Worm (Caenorhabditis elegans) whole organism, early embryonic: ENCODE measurements around the gene sri-7.

Experiments used
- B0310.2 ChIP-seq: sonication (generic microtip); optimal IDR thresholded peaks from 2 replicates; lab custom pipeline; 2016; ENCODE audit warnings: mild to moderate bottlenecking, missing genetic modification characterization, missing compliant biosample characterization
- F13C5.2 ChIP-seq: sonication (generic microtip); optimal IDR thresholded peaks from 2 replicates; lab custom pipeline; 2017; ENCODE audit warnings: mild to moderate bottlenecking, missing genetic modification characterization, inconsistent platforms, missing compliant biosample characterization
- aly-1 ChIP-seq: sonication (generic microtip); optimal IDR thresholded peaks from 2 replicates; lab custom pipeline; 2016; ENCODE audit warnings: missing genetic modification characterization, missing compliant biosample characterization
- ama-1 ChIP-seq: fragments of 150-350 bp; optimal IDR thresholded peaks from 2 replicates; lab custom pipeline; 2014
- ceh-13 ChIP-seq: fragments of 200-800 bp; sonication (Bioruptor generic); optimal IDR thresholded peaks from 2 replicates; lab custom pipeline; 2018; ENCODE audit warnings: mild to moderate bottlenecking, missing genetic modification characterization, missing compliant biosample characterization
- ceh-36 ChIP-seq: sonication (generic microtip); optimal IDR thresholded peaks from 2 replicates; lab custom pipeline; 2016; ENCODE audit warnings: missing genetic modification characterization, inconsistent platforms, missing compliant biosample characterization
- ets-7 ChIP-seq: sonication (generic microtip); optimal IDR thresholded peaks from 2 replicates; lab custom pipeline; 2016; ENCODE audit warnings: missing genotype, missing genetic modification characterization, missing compliant biosample characterization
- flt-1 ChIP-seq: fragments of 200-800 bp; sonication (Bioruptor generic); IDR thresholded peaks from 2 replicates; pipeline ENCODE4 v1.3.6; 2022; ENCODE audit warnings: missing genetic modification characterization, missing compliant biosample characterization
- hmbx-1 ChIP-seq: sonication (generic microtip); optimal IDR thresholded peaks from 2 replicates; lab custom pipeline; 2016; ENCODE audit warnings: mild to moderate bottlenecking, missing genetic modification characterization, missing compliant biosample characterization
- hmg-4 ChIP-seq: fragments of 200-800 bp; sonication (Bioruptor generic); optimal IDR thresholded peaks from 2 replicates; lab custom pipeline; 2018; ENCODE audit warnings: mild to moderate bottlenecking, missing genetic modification characterization, missing compliant biosample characterization
- hnd-1 ChIP-seq: sonication (generic microtip); optimal IDR thresholded peaks from 2 replicates; lab custom pipeline; 2016; ENCODE audit warnings: missing genetic modification characterization, missing compliant biosample characterization
- pes-1 ChIP-seq: fragments of 200-800 bp; sonication (Bioruptor generic); IDR thresholded peaks from 2 replicates; pipeline ENCODE4 v1.3.6; 2022; ENCODE audit warnings: missing genetic modification reagents, missing genetic modification characterization, missing compliant biosample characterization
- scrt-1 ChIP-seq: fragments of 200-800 bp; sonication (Bioruptor generic); IDR thresholded peaks from 2 replicates; pipeline ENCODE4 v1.3.6; 2022; ENCODE audit warnings: missing genetic modification characterization, missing compliant biosample characterization
- sea-1 ChIP-seq: fragments of 200-800 bp; sonication (Bioruptor generic); conservative IDR thresholded peaks from 2 replicates; pipeline ENCODE4 v1.3.6; 2022; ENCODE audit warnings: missing genetic modification characterization, missing compliant biosample characterization
- tbx-11 ChIP-seq: fragments of 200-800 bp; sonication (Bioruptor generic); IDR thresholded peaks from 2 replicates; pipeline ENCODE4 v1.3.6; 2022; ENCODE audit warnings: missing genetic modification characterization, missing compliant biosample characterization
- tbx-37 ChIP-seq: fragments of 200-800 bp; sonication (Bioruptor generic); conservative IDR thresholded peaks from 2 replicates; pipeline ENCODE4 v1.3.6; 2022; ENCODE audit warnings: missing genetic modification reagents, missing genetic modification characterization, missing compliant biosample characterization
- tra-4 ChIP-seq: sonication (generic microtip); optimal IDR thresholded peaks from 2 replicates; lab custom pipeline; 2017; ENCODE audit warnings: missing genetic modification characterization, missing compliant biosample characterization

sri-7 gene

ce11 chrV:15413847-15414246 is 13.7 kb downstream of the sri-7 start, which contains the start of gene srh-264:
Gene srh-264 (plus strand): TSS chrV:15414147.
- TF ChIP-seq hmg-4 (no peak), ceh-13 (GFP tag; lab: Kevin White, UChicago) (no peak), ceh-36 (tag; lab: Kevin White, UChicago) (no peak), flt-1 (GFP tag; lab: Robert Waterston, UW) (no peak), tra-4 (tag; lab: Kevin White, UChicago) (no peak), pes-1 (GFP tag; lab: Robert Waterston, UW) (no peak), tbx-37 (no peak), hmbx-1 (tag; lab: Kevin White, UChicago) (no peak), sea-1 (GFP tag; lab: Robert Waterston, UW) (no peak), scrt-1 (GFP tag; lab: Robert Waterston, UW) (no peak), ama-1 (lab: Kevin White, UChicago) (no peak), ets-7 (no peak), aly-1 (tag; lab: Kevin White, UChicago) (no peak)

ce11 chrV:15415951-15416350 is 15.8 kb downstream of the sri-7 start, which contains the start of gene srh-265:
Gene srh-265 (plus strand): TSS chrV:15416251.
- no peak for TF ChIP-seq B0310.2 (tag; lab: Kevin White, UChicago)
- TF ChIP-seq flt-1 (GFP tag; lab: Robert Waterston, UW), result no peak
- no peak for TF ChIP-seq sea-1 (GFP tag; lab: Robert Waterston, UW)
- no peak for TF ChIP-seq ama-1 (lab: Kevin White, UChicago)
- TF ChIP-seq tra-4 (tag; lab: Kevin White, UChicago), result no peak
- TF ChIP-seq F13C5.2 (tag; lab: Kevin White, UChicago), result no peak
- TF ChIP-seq hnd-1 (tag; lab: Kevin White, UChicago), result no peak
- TF ChIP-seq hmbx-1 (tag; lab: Kevin White, UChicago), result no peak

DNA sequence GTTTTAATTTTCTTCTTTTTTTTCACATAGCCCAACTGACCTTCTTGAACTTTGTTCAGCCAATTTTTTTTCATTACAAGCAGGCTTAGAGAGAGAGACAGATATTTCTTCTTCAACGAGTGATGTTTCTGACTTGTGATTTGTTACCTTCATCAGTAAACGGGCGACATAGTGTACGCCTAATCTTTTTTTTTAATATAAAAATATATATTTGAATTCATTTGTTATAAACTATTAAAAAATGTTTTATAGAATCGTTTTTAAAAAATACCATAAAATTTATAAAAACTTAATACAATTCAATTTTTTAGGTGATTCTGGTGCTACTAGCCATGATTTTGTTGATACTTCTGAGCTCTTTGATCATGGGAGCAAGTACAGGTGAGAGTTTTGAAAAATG is 17.7 kb downstream of the sri-7 start, which contains the start of gene T06E6.10:
T06E6.10 (plus strand) TSS at position 301 of the 400 bp plus-strand sequence.
- no peak for TF ChIP-seq hnd-1 (tag; lab: Kevin White, UChicago)
- TF ChIP-seq tbx-37, result no peak
- no peak for TF ChIP-seq hmbx-1 (tag; lab: Kevin White, UChicago)
- TF ChIP-seq pes-1 (GFP tag; lab: Robert Waterston, UW), result no peak
- TF ChIP-seq sea-1 (GFP tag; lab: Robert Waterston, UW), result no peak
- no peak for TF ChIP-seq F13C5.2 (tag; lab: Kevin White, UChicago)
- TF ChIP-seq scrt-1 (GFP tag; lab: Robert Waterston, UW), result no peak
- TF ChIP-seq ceh-36 (tag; lab: Kevin White, UChicago), result no peak
- no peak for TF ChIP-seq ceh-13 (GFP tag; lab: Kevin White, UChicago)
- TF ChIP-seq tra-4 (tag; lab: Kevin White, UChicago), result no peak

ce11 chrV:15423601-15424000 is 23.5 kb downstream of the sri-7 start, which contains the start of gene fbxa-104:
Gene fbxa-104 (minus strand): TSS chrV:15423683.
- no peak for TF ChIP-seq hnd-1 (tag; lab: Kevin White, UChicago)
- no peak for TF ChIP-seq ceh-13 (GFP tag; lab: Kevin White, UChicago)
- TF ChIP-seq pes-1 (GFP tag; lab: Robert Waterston, UW), result no peak
- no peak for TF ChIP-seq sea-1 (GFP tag; lab: Robert Waterston, UW)
- TF ChIP-seq ama-1 (lab: Kevin White, UChicago), result no peak
- TF ChIP-seq flt-1 (GFP tag; lab: Robert Waterston, UW), result no peak
- no peak for TF ChIP-seq F13C5.2 (tag; lab: Kevin White, UChicago)
- TF ChIP-seq B0310.2 (tag; lab: Kevin White, UChicago), result no peak

- no peak for TF ChIP-seq ama-1 (lab: Kevin White, UChicago)
- no peak for TF ChIP-seq ets-7
- no peak for TF ChIP-seq ceh-36 (tag; lab: Kevin White, UChicago)
- TF ChIP-seq B0310.2 (tag; lab: Kevin White, UChicago), result no peak
- TF ChIP-seq aly-1 (tag; lab: Kevin White, UChicago), result no peak
- no peak for TF ChIP-seq hmbx-1 (tag; lab: Kevin White, UChicago)
Measured at ce11 chrV:15425368-15426091, 25.4 kb downstream of the sri-7 start, which contains the start of gene Y36E3A.2. Gene Y36E3A.2 (plus strand): TSS chrV:15426041.

DNA sequence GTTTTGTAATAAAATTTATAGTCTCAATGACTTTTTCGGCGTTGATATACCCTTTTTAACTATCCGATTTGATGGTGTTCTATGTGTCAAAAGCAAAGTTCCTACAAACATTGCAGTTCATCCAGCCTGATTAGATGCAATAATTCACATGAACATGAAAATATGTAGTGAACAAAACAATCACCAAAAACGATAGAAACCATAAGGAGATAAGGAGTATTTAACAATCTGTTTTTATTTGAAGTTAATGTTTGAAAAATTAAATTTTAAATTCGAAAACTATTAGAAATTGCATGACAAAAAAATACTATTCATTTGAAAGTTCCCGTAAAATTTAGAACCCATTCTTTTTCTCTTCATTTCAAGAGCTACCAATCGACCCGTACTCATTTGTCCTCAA is 26.8 kb downstream of the sri-7 start, which contains the start of gene fbxa-209:
fbxa-209 (minus strand) TSS at position 101 of the 400 bp plus-strand sequence.
- no peak for TF ChIP-seq hnd-1 (tag; lab: Kevin White, UChicago)
- TF ChIP-seq tra-4 (tag; lab: Kevin White, UChicago), result no peak
- TF ChIP-seq F13C5.2 (tag; lab: Kevin White, UChicago), result no peak
- TF ChIP-seq ceh-13 (GFP tag; lab: Kevin White, UChicago), result no peak
- no peak for TF ChIP-seq hmbx-1 (tag; lab: Kevin White, UChicago)
- no peak for TF ChIP-seq aly-1 (tag; lab: Kevin White, UChicago)
- no peak for TF ChIP-seq B0310.2 (tag; lab: Kevin White, UChicago)
- TF ChIP-seq ets-7, result no peak
- TF ChIP-seq hmg-4, result no peak
- no peak for TF ChIP-seq tbx-11 (GFP tag; lab: Robert Waterston, UW)

DNA sequence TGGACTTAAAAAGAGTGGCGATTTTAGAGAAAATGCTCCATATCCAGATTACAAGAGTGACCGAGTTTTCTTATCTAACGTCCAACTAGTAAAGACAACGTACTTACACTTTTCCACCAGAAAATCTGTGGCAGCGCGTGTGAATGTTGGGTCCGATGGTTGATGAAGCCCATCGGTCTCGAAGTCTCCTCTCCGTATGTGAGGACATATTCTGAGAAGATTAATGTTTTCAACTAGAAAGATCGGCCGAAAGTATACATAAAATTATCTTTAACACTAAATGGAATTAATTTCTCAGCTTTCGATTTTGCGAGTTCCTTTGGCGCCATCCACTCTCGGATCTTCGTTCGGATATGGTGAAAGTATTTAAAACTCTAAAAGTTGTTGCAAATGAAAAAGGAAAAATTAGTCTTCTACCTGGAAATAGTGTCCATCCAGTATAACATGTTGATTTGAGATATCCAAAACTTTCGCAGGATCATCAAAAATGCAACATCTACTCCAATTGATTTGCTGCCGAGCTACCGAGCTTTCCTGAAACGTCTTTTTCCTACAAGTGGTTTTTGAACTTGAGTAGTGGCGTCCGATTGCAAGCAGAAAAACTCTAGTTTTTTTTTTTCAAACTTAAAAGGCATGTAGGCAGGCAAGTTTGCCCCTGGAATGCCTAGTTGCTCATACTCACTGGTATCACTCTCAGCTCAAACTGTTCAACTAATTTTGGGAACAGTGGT is 31.4 kb downstream of the sri-7 start:
- no peak for TF ChIP-seq tbx-37
- no peak for TF ChIP-seq pes-1 (GFP tag; lab: Robert Waterston, UW)
- no peak for TF ChIP-seq ceh-36 (tag; lab: Kevin White, UChicago)
- no peak for TF ChIP-seq hmg-4
- no peak for TF ChIP-seq hmbx-1 (tag; lab: Kevin White, UChicago)
- TF ChIP-seq ceh-13 (GFP tag; lab: Kevin White, UChicago), result no peak
- no peak for TF ChIP-seq aly-1 (tag; lab: Kevin White, UChicago)
- no peak for TF ChIP-seq ets-7
- TF ChIP-seq tbx-11 (GFP tag; lab: Robert Waterston, UW), result no peak
- no peak for TF ChIP-seq sea-1 (GFP tag; lab: Robert Waterston, UW)
- no peak for TF ChIP-seq tra-4 (tag; lab: Kevin White, UChicago)
- TF ChIP-seq hnd-1 (tag; lab: Kevin White, UChicago), result no peak
- TF ChIP-seq scrt-1 (GFP tag; lab: Robert Waterston, UW), result no peak
- no peak for TF ChIP-seq flt-1 (GFP tag; lab: Robert Waterston, UW)
- no peak for TF ChIP-seq F13C5.2 (tag; lab: Kevin White, UChicago)
- no peak for TF ChIP-seq ama-1 (lab: Kevin White, UChicago)
- no peak for TF ChIP-seq B0310.2 (tag; lab: Kevin White, UChicago)
